Worm (Caenorhabditis elegans): ENCODE results near the gene fbxa-45.

The fbxa-45 gene

ce11 chrV:16857977-16858479 lies 41.2 kb downstream of the fbxa-45 start, which contains the start of the genes clec-31 and clec-22:
TSS of gene clec-31 (minus strand) at chrV:16858077.
TSS of gene clec-22 (plus strand) at chrV:16858429.
- TF ChIP-seq ceh-2 (tag; optimal IDR thresholded peaks at IDR 0.05) (no peak), ceh-24 (tag; optimal IDR thresholded peaks at IDR 0.05) (no peak), rnt-1 (tag; optimal IDR thresholded peaks at IDR 0.05) (no peak), ets-4 (tag; optimal IDR thresholded peaks at IDR 0.05) (no peak), F13H6.1 (tag; optimal IDR thresholded peaks at IDR 0.05) (no peak), nhr-232 (tag; optimal IDR thresholded peaks at IDR 0.05) (no peak), K09A11.1 (tag; optimal IDR thresholded peaks at IDR 0.05; ENCODE audit: insufficient read depth) (no peak), ahr-1 (tag; optimal IDR thresholded peaks at IDR 0.05) (no peak), sdc-2 (tag; optimal IDR thresholded peaks at IDR 0.05) (no peak), sox-4 (tag; optimal IDR thresholded peaks at IDR 0.05) (no peak), ama-1 (optimal IDR thresholded peaks at IDR 0.05) (no peak), ztf-16 (tag; optimal IDR thresholded peaks at IDR 0.05) (no peak), lim-6 (tag; optimal IDR thresholded peaks at IDR 0.05) (no peak), odd-2 (tag; optimal IDR thresholded peaks at IDR 0.05) (no peak), ceh-19 (GFP tag; optimal IDR thresholded peaks at IDR 0.05) (no peak), ceh-9 (tag; optimal IDR thresholded peaks at IDR 0.05) (no peak), unc-3 (GFP tag; conservative IDR thresholded peaks at IDR 0.05) (no peak), unc-3 (tag; optimal IDR thresholded peaks at IDR 0.05) (no peak), ceh-6 (GFP tag; optimal IDR thresholded peaks at IDR 0.05) (no peak)

ce11 chrV:16853956-16854683 lies 45.1 kb downstream of the fbxa-45 start, which contains the start of the genes clec-35 and clec-27:
TSS of gene clec-35 (minus strand) at chrV:16854056.
TSS of gene clec-27 (plus strand) at chrV:16854633.
- TF ChIP-seq ceh-31 (tag; optimal IDR thresholded peaks at IDR 0.05) (no peak), pha-2 (tag; optimal IDR thresholded peaks at IDR 0.05) (no peak), npax-4 (tag; optimal IDR thresholded peaks at IDR 0.05) (no peak), ceh-48 (tag; optimal IDR thresholded peaks at IDR 0.05) (no peak)

ce11 chrV:16852002-16852401 lies 47.3 kb downstream of the fbxa-45 start, which contains the start of gene clec-37:
TSS of gene clec-37 (minus strand) at chrV:16852102.
- TF ChIP-seq npax-4 (tag; optimal IDR thresholded peaks at IDR 0.05) (no peak), hlh-6 (tag; optimal IDR thresholded peaks at IDR 0.05) (no peak), unc-42 (tag; optimal IDR thresholded peaks at IDR 0.05) (no peak), hlh-15 (tag; optimal IDR thresholded peaks at IDR 0.05) (no peak), odd-2 (tag; optimal IDR thresholded peaks at IDR 0.05) (no peak), ahr-1 (tag; optimal IDR thresholded peaks at IDR 0.05) (no peak), nhr-232 (tag; optimal IDR thresholded peaks at IDR 0.05) (no peak), eyg-1 (tag; optimal IDR thresholded peaks at IDR 0.05) (no peak), pros-1 (tag; optimal IDR thresholded peaks at IDR 0.05) (no peak), elt-4 (tag; optimal IDR thresholded peaks at IDR 0.05) (no peak), pax-1 (tag; optimal IDR thresholded peaks at IDR 0.05) (no peak), ceh-19 (GFP tag; optimal IDR thresholded peaks at IDR 0.05) (no peak)

- TF ChIP-seq elt-4 (tag; optimal IDR thresholded peaks at IDR 0.05) (no peak), C08G9.2 (tag; optimal IDR thresholded peaks at IDR 0.05) (no peak), eyg-1 (tag; optimal IDR thresholded peaks at IDR 0.05) (no peak), fax-1 (tag; optimal IDR thresholded peaks at IDR 0.05) (no peak), pag-3 (tag; optimal IDR thresholded peaks at IDR 0.05; ENCODE audit: borderline replicate concordance) (no peak), ama-1 (optimal IDR thresholded peaks at IDR 0.05) (no peak), nhr-11 (tag; optimal IDR thresholded peaks at IDR 0.05) (no peak), tbx-7 (tag; optimal IDR thresholded peaks at IDR 0.05) (no peak), odd-2 (tag; optimal IDR thresholded peaks at IDR 0.05) (no peak), ceh-30 (tag; optimal IDR thresholded peaks at IDR 0.05) (no peak), ceh-6 (GFP tag; optimal IDR thresholded peaks at IDR 0.05) (no peak), che-1 (tag; optimal IDR thresholded peaks at IDR 0.05) (no peak), Y22D7AL.16 (tag; optimal IDR thresholded peaks at IDR 0.05) (no peak), lim-6 (tag; optimal IDR thresholded peaks at IDR 0.05) (no peak), hlh-13 (GFP tag; optimal IDR thresholded peaks at IDR 0.05) (no peak), F13H6.1 (tag; optimal IDR thresholded peaks at IDR 0.05) (no peak), T23F11.4 (GFP tag; optimal IDR thresholded peaks at IDR 0.05) (no peak), gmeb-2 (tag; optimal IDR thresholded peaks at IDR 0.05) (no peak)
Measured at ce11 chrV:16848498-16848897, 50.8 kb downstream of the fbxa-45 start, which contains the start of the genes clec-36 and clec-26. TSS of gene clec-36 (minus strand) at chrV:16848598. TSS of gene clec-26 (plus strand) at chrV:16848611.

All from whole organism, late embryonic.